Fruit fly (Drosophila melanogaster): ENCODE data around the gene CG9727.

CG9727 gene

dm6 chr3R:6409153-6409571, 47.3 kb downstream of the CG9727 start (continued):
- TF ChIP-seq unpg (GFP tag; optimal IDR thresholded peaks at IDR 0.05): no peak
- TF ChIP-seq onecut (GFP tag; IDR thresholded peaks at IDR 0.05): peak; percentile 8; the same call in 1 of the 2 replicates
- TF ChIP-seq MTF-1 (GFP tag; optimal IDR thresholded peaks at IDR 0.05; ENCODE audit: borderline replicate concordance): peak; percentile 38
- TF ChIP-seq hkb (optimal IDR thresholded peaks at IDR 0.05): no peak
- no peak for TF ChIP-seq hkb (GFP tag; IDR thresholded peaks at IDR 0.05)
- no peak for TF ChIP-seq Abd-B (GFP tag; optimal IDR thresholded peaks at IDR 0.05)
- TF ChIP-seq GATAe (GFP tag; conservative IDR thresholded peaks at IDR 0.05): no peak
- TF ChIP-seq cg (GFP tag; optimal IDR thresholded peaks at IDR 0.05): peak; percentile 66
- no peak for TF ChIP-seq cato (GFP tag; optimal IDR thresholded peaks at IDR 0.05; ENCODE audit: borderline replicate concordance)
- TF ChIP-seq fd64A (GFP tag; optimal IDR thresholded peaks at IDR 0.05): peak; percentile 4
- TF ChIP-seq CG17568 (GFP tag; optimal IDR thresholded peaks at IDR 0.05): no peak
- no peak for TF ChIP-seq NfI (GFP tag; optimal IDR thresholded peaks at IDR 0.05)
- TF ChIP-seq ems (GFP tag; optimal IDR thresholded peaks at IDR 0.05): no peak
- TF ChIP-seq pan (optimal IDR thresholded peaks at IDR 0.05): no peak
- no peak for TF ChIP-seq pan (GFP tag; optimal IDR thresholded peaks at IDR 0.05 in 1 of 2, IDR thresholded peaks at IDR 0.05 in 1 of 2)
- no peak for TF ChIP-seq odd (GFP tag; optimal IDR thresholded peaks at IDR 0.05)
- TF ChIP-seq Sox102F (GFP tag; optimal IDR thresholded peaks at IDR 0.05): no peak
- TF ChIP-seq CG15073 (GFP tag; optimal IDR thresholded peaks at IDR 0.05): no peak
- TF ChIP-seq CG7786 (GFP tag; optimal IDR thresholded peaks at IDR 0.05): no peak
- TF ChIP-seq Side (GFP tag; optimal IDR thresholded peaks at IDR 0.05): peak; percentile 10
- no peak for TF ChIP-seq Bdp1 (GFP tag; optimal IDR thresholded peaks at IDR 0.05)
- TF ChIP-seq sisA (GFP tag; IDR thresholded peaks at IDR 0.05): no peak
- TF ChIP-seq fru (optimal IDR thresholded peaks at IDR 0.05): no peak
- no peak for TF ChIP-seq CG12659 (GFP tag; optimal IDR thresholded peaks at IDR 0.05)
- no peak for TF ChIP-seq Lpt (GFP tag; optimal IDR thresholded peaks at IDR 0.05)
- no peak for TF ChIP-seq CG14441 (GFP tag; IDR thresholded peaks at IDR 0.05)
- no peak for TF ChIP-seq tll (GFP tag; optimal IDR thresholded peaks at IDR 0.05)
- TF ChIP-seq H15 (GFP tag; IDR thresholded peaks at IDR 0.05): no peak
- no peak for TF ChIP-seq CG8765 (GFP tag; IDR thresholded peaks at IDR 0.05)
- TF ChIP-seq CG5180 (GFP tag; optimal IDR thresholded peaks at IDR 0.05): no peak
- TF ChIP-seq ttk (GFP tag; IDR thresholded peaks at IDR 0.05): no peak
- peak; percentile 66; the same call in 1 of the 3 replicates for TF ChIP-seq CG2199 (GFP tag; IDR thresholded peaks at IDR 0.05)
- no peak for TF ChIP-seq tap (tag; optimal IDR thresholded peaks at IDR 0.05)
- no peak for TF ChIP-seq usp (GFP tag; optimal IDR thresholded peaks at IDR 0.05)
- no peak for TF ChIP-seq ERR (GFP tag; optimal IDR thresholded peaks at IDR 0.05)
- TF ChIP-seq eve (GFP tag; optimal IDR thresholded peaks at IDR 0.05): no peak
- no peak for TF ChIP-seq ewg (GFP tag; optimal IDR thresholded peaks at IDR 0.05)
- peak; percentile 0 for TF ChIP-seq pfk (GFP tag; optimal IDR thresholded peaks at IDR 0.05)
- no peak for TF ChIP-seq gro (GFP tag; optimal IDR thresholded peaks at IDR 0.05)
- TF ChIP-seq inv (GFP tag; IDR thresholded peaks at IDR 0.05; ENCODE audit: partially characterized antibody): no peak
- TF ChIP-seq CG12769 (tag; optimal IDR thresholded peaks at IDR 0.05): no peak
- no peak for TF ChIP-seq crc (GFP tag; optimal IDR thresholded peaks at IDR 0.05)
- no peak for TF ChIP-seq CG16815 (GFP tag; optimal IDR thresholded peaks at IDR 0.05)
- TF ChIP-seq twi (tag; optimal IDR thresholded peaks at IDR 0.05): peak; percentile 18
- TF ChIP-seq grau (tag; optimal IDR thresholded peaks at IDR 0.05): no peak
- TF ChIP-seq shn (GFP tag; optimal IDR thresholded peaks at IDR 0.05): no peak
- no peak for TF ChIP-seq HLH54F (GFP tag; optimal IDR thresholded peaks at IDR 0.05)
- no peak for TF ChIP-seq bowl (GFP tag; IDR thresholded peaks at IDR 0.05)
- TF ChIP-seq CG13624 (GFP tag; optimal IDR thresholded peaks at IDR 0.05): no peak
- TF ChIP-seq Mad (GFP tag; optimal IDR thresholded peaks at IDR 0.05): no peak
- TF ChIP-seq CG6791 (GFP tag; IDR thresholded peaks at IDR 0.05; ENCODE audit: partially characterized antibody): no peak
- TF ChIP-seq sqz (GFP tag; optimal IDR thresholded peaks at IDR 0.05): peak; percentile 54

All from whole organism, embryonic.